Worm (Caenorhabditis elegans): ENCODE results near the gene unc-105.

The unc-105 gene

ce11 chrII:8073222-8073621 lies 43.0 kb upstream of the unc-105 start, which contains the start of gene gpcp-2:
Gene gpcp-2 (minus strand): TSS chrII:8073374.
- TF ChIP-seq Y79H2A.3 (GFP tag; conservative IDR thresholded peaks at IDR 0.05) = no peak
- no peak for TF ChIP-seq madf-6 (GFP tag; IDR thresholded peaks at IDR 0.05)
- TF ChIP-seq nhr-80 (tag; optimal IDR thresholded peaks at IDR 0.05) = peak; percentile 48
- TF ChIP-seq F39B2.1 (GFP tag; IDR thresholded peaks at IDR 0.05) = no peak
- TF ChIP-seq egrh-3 (GFP tag; IDR thresholded peaks at IDR 0.05) = no peak
- TF ChIP-seq pha-4 (tag; optimal IDR thresholded peaks at IDR 0.05) = no peak

ce11 chrII:8074058-8074457 lies 42.2 kb upstream of the unc-105 start:
- TF ChIP-seq C06A6.2 (GFP tag; conservative IDR thresholded peaks at IDR 0.05) (no peak), ceh-40 (GFP tag; IDR thresholded peaks at IDR 0.05) (no peak), unc-130 (GFP tag; optimal IDR thresholded peaks at IDR 0.05) (no peak), unc-62 (GFP tag; optimal IDR thresholded peaks at IDR 0.05) (peak; percentile 27), T26A5.8 (tag; optimal IDR thresholded peaks at IDR 0.05) (no peak), nhr-80 (tag; optimal IDR thresholded peaks at IDR 0.05) (peak; percentile 17), fkh-3 (tag; optimal IDR thresholded peaks at IDR 0.05) (no peak), B0019.2 (GFP tag; conservative IDR thresholded peaks at IDR 0.05) (no peak)

- TF ChIP-seq F33H1.4 (GFP tag; IDR thresholded peaks at IDR 0.05) = peak; percentile 28; the same call in 1 of the 2 replicates
- peak; percentile 82 for TF ChIP-seq snpc-3.4 (tag; optimal IDR thresholded peaks at IDR 0.05)
- peak; percentile 66; the same call in 1 of the 2 replicates for TF ChIP-seq pbrm-1 (GFP tag; IDR thresholded peaks at IDR 0.05)
- TF ChIP-seq F39B2.1 (GFP tag; IDR thresholded peaks at IDR 0.05) = no peak
- 0 out of 2 replicates have a peak, but pooled peaks have one; percentile 27 for TF ChIP-seq cebp-1 (GFP tag; IDR thresholded peaks at IDR 0.05)
- TF ChIP-seq cebp-1 (tag; optimal IDR thresholded peaks at IDR 0.05) = peak; percentile 71
- peak; percentile 73; the same call in 1 of the 2 replicates for TF ChIP-seq ztf-28 (GFP tag; IDR thresholded peaks at IDR 0.05)
- no peak for TF ChIP-seq mel-28 (tag; optimal IDR thresholded peaks at IDR 0.05; ENCODE audit: borderline replicate concordance)
- TF ChIP-seq tbx-9 (tag; optimal IDR thresholded peaks at IDR 0.05; ENCODE audit: borderline replicate concordance) = peak; percentile 54
- TF ChIP-seq lag-1 (GFP tag; IDR thresholded peaks at IDR 0.05) = 0 out of 2 replicates have a peak, but pooled peaks have one; percentile 55
- TF ChIP-seq snpc-1.3 (tag; optimal IDR thresholded peaks at IDR 0.05; ENCODE audit: insufficient read depth) = peak; percentile 87
- TF ChIP-seq nhr-90 (tag; optimal IDR thresholded peaks at IDR 0.05) = peak; percentile 91
- no peak for TF ChIP-seq F10E7.11 (tag; optimal IDR thresholded peaks at IDR 0.05)
- TF ChIP-seq B0336.3 (GFP tag; IDR thresholded peaks at IDR 0.05) = peak; percentile 67
- TF ChIP-seq lin-54 (GFP tag; optimal IDR thresholded peaks at IDR 0.05) = peak; percentile 76
- TF ChIP-seq nhr-27 (tag; optimal IDR thresholded peaks at IDR 0.05) = peak; percentile 73
- peak; percentile 73 for TF ChIP-seq sptf-2 (GFP tag; optimal IDR thresholded peaks at IDR 0.05)
- TF ChIP-seq ets-4 (GFP tag; optimal IDR thresholded peaks at IDR 0.05) = peak; percentile 79
- peak; percentile 55 for TF ChIP-seq D2030.7 (GFP tag; IDR thresholded peaks at IDR 0.05)
- TF ChIP-seq nhr-80 (tag; optimal IDR thresholded peaks at IDR 0.05) = peak; percentile 80
- no peak for TF ChIP-seq ccch-3 (GFP tag; optimal IDR thresholded peaks at IDR 0.05)
- TF ChIP-seq madf-10 (tag; optimal IDR thresholded peaks at IDR 0.05) = peak; percentile 59
- TF ChIP-seq hsf-1 (GFP tag; IDR thresholded peaks at IDR 0.05) = 0 out of 2 replicates have a peak, but pooled peaks have one; percentile 50
- no peak for TF ChIP-seq dpff-1 (tag; optimal IDR thresholded peaks at IDR 0.05)
- TF ChIP-seq ztf-25 (GFP tag; IDR thresholded peaks at IDR 0.05) = 0 out of 2 replicates have a peak, but pooled peaks have one; percentile 53
- peak in 1 of 3 experiments; percentile 72 for TF ChIP-seq lin-35 (GFP tag; optimal IDR thresholded peaks at IDR 0.05)
- TF ChIP-seq die-1 (tag; optimal IDR thresholded peaks at IDR 0.05) = peak; percentile 93
- no peak for TF ChIP-seq bed-2 (GFP tag; IDR thresholded peaks at IDR 0.05)
- TF ChIP-seq hmg-20 (GFP tag; IDR thresholded peaks at IDR 0.05) = peak; percentile 67; the same call in 1 of the 2 replicates
- peak; percentile 87 for TF ChIP-seq repo-1 (tag; optimal IDR thresholded peaks at IDR 0.05)
- peak; percentile 93 for TF ChIP-seq F52B5.7 (tag; optimal IDR thresholded peaks at IDR 0.05)
- peak; percentile 89 for TF ChIP-seq zim-3 (tag; optimal IDR thresholded peaks at IDR 0.05)
- TF ChIP-seq pha-4 (tag; optimal IDR thresholded peaks at IDR 0.05) = no peak
- peak; percentile 77 for TF ChIP-seq T07F8.4 (tag; optimal IDR thresholded peaks at IDR 0.05)
- peak; percentile 74 for TF ChIP-seq somi-1 (GFP tag; optimal IDR thresholded peaks at IDR 0.05)
Measured at ce11 chrII:8075324-8075810, 40.9 kb upstream of the unc-105 start, which contains the start of gene K02C4.2. Gene K02C4.2 (plus strand): TSS chrII:8075760.

Measured in whole organism, young adult.